Worm (Caenorhabditis elegans): ENCODE data around the gene sdz-19.

ce11 chrX:12484078-12484477 lies 19.1 kb downstream of the sdz-19 start:
- TF ChIP-seq fkh-10 (GFP tag; optimal IDR thresholded peaks at IDR 0.05): no peak
- no peak for TF ChIP-seq ceh-48 (tag; optimal IDR thresholded peaks at IDR 0.05)
- TF ChIP-seq sox-4 (tag; optimal IDR thresholded peaks at IDR 0.05): no peak
- no peak for TF ChIP-seq ceh-6 (GFP tag; optimal IDR thresholded peaks at IDR 0.05)
- no peak for TF ChIP-seq K09A11.1 (tag; optimal IDR thresholded peaks at IDR 0.05; ENCODE audit: insufficient read depth)
- no peak for TF ChIP-seq ets-4 (tag; optimal IDR thresholded peaks at IDR 0.05)
- TF ChIP-seq ama-1 (optimal IDR thresholded peaks at IDR 0.05): no peak
- no peak for TF ChIP-seq pat-9 (tag; optimal IDR thresholded peaks at IDR 0.05)
- no peak for TF ChIP-seq ceh-2 (tag; optimal IDR thresholded peaks at IDR 0.05)
